Worm (Caenorhabditis elegans) whole organism, mixed stage, embryonic: ENCODE results near the gene lgc-54.

Source experiments
- blmp-1 ChIP-seq: fragments of 150-350 bp; optimal IDR thresholded peaks from 2 replicates; lab custom pipeline; 2014; ENCODE audit warnings: missing biosample characterization, missing genetic modification characterization
- ceh-39 ChIP-seq: fragments of 150-350 bp; optimal IDR thresholded peaks from 2 replicates; lab custom pipeline; 2014; ENCODE audit warnings: missing biosample characterization, missing genetic modification characterization
- ces-1 ChIP-seq: fragments of 150-350 bp; optimal IDR thresholded peaks from 2 replicates; lab custom pipeline; 2014; ENCODE audit warnings: missing biosample characterization, missing genetic modification reagents, missing genetic modification characterization
- hlh-1 ChIP-seq: fragments of 150-350 bp; optimal IDR thresholded peaks from 2 replicates; lab custom pipeline; 2014; ENCODE audit warnings: missing biosample characterization, missing genetic modification reagents, missing genetic modification characterization
- lin-13 ChIP-seq: fragments of 150-350 bp; optimal IDR thresholded peaks from 2 replicates; lab custom pipeline; 2014; ENCODE audit warnings: missing biosample characterization, missing genetic modification characterization
- nhr-12 ChIP-seq: fragments of 150-350 bp; optimal IDR thresholded peaks from 2 replicates; lab custom pipeline; 2014; ENCODE audit warnings: missing biosample characterization, missing genetic modification characterization
- nhr-237 ChIP-seq: fragments of 150-350 bp; optimal IDR thresholded peaks from 2 replicates; lab custom pipeline; 2014; ENCODE audit warnings: missing biosample characterization, missing genetic modification characterization
- nhr-76 ChIP-seq: sonication (generic microtip); optimal IDR thresholded peaks from 2 replicates; lab custom pipeline; 2017; ENCODE audit warnings: missing biosample characterization, missing genetic modification characterization
- pha-4 ChIP-seq: fragments of 150-350 bp; optimal IDR thresholded peaks from 2 replicates; lab custom pipeline; 2018; ENCODE audit warnings: missing biosample characterization, missing genetic modification reagents, missing genetic modification characterization
- snpc-4 ChIP-seq: fragments of 150-350 bp; optimal IDR thresholded peaks from 2 replicates; lab custom pipeline; 2014; ENCODE audit warnings: missing biosample characterization, missing genetic modification characterization
- ztf-11 ChIP-seq: fragments of 150-350 bp; optimal IDR thresholded peaks from 2 replicates; lab custom pipeline; 2014; ENCODE audit warnings: missing biosample characterization, missing genetic modification characterization

DNA sequence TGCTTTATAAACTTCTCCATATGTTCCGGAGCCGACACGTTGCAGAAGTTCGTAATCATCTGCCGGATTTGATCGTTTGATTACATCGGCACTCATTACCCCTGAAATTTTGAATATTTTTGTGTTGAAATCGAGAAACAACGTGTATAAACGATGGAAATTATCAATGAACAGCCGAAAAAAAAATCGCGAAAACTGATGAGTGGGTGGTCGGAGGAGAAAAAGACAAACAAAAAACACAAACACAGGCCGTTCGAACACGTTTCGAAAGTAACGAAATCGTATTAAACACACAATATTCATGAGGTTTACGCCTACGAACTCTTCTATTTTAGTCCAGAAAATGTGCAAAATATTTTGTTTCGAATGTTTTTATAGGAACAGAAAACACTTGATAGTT is 53.8 kb downstream of the lgc-54 start, which contains the start of gene gck-2:
- TF ChIP-seq pha-4 (tag; lab: Kevin White, UChicago) = no peak
- no peak for TF ChIP-seq ceh-39 (tag; lab: Kevin White, UChicago)
- TF ChIP-seq nhr-237 (tag; lab: Kevin White, UChicago) = no peak
- no peak for TF ChIP-seq snpc-4 (tag; lab: Kevin White, UChicago)
- no peak for TF ChIP-seq lin-13 (tag; lab: Kevin White, UChicago)
- no peak for TF ChIP-seq ztf-11 (tag; lab: Kevin White, UChicago)
- TF ChIP-seq nhr-12 (tag; lab: Kevin White, UChicago) = no peak
- TF ChIP-seq hlh-1 (tag; lab: Kevin White, UChicago) = no peak
- TF ChIP-seq blmp-1 (tag; lab: Kevin White, UChicago) = no peak
- no peak for TF ChIP-seq ces-1
- TF ChIP-seq nhr-76 = no peak
